Worm (Caenorhabditis elegans) whole organism, L2 larva: ENCODE measurements around the gene C24A3.2.

Experiments used
- C34F6.9 ChIP-seq: fragments of 150-350 bp; optimal IDR thresholded peaks from 2 replicates; lab custom pipeline; 2014; ENCODE audit warnings: missing biosample characterization, missing genetic modification characterization
- F13H6.1 ChIP-seq: sonication (generic microtip); optimal IDR thresholded peaks from 2 replicates; lab custom pipeline; 2016; ENCODE audit warnings: missing genetic modification characterization, missing compliant biosample characterization
- R02D3.7 ChIP-seq: fragments of 150-350 bp; optimal IDR thresholded peaks from 2 replicates; lab custom pipeline; 2014; ENCODE audit warnings: missing biosample characterization, missing genetic modification characterization
- Y55F3AM.14 ChIP-seq: fragments of 200-800 bp; sonication (Bioruptor generic); optimal IDR thresholded peaks from 2 replicates; lab custom pipeline; 2018; ENCODE audit warnings: mild to moderate bottlenecking, missing genetic modification characterization, missing compliant biosample characterization
- ZK546.5 ChIP-seq: sonication (generic microtip); optimal IDR thresholded peaks from 2 replicates; lab custom pipeline; 2017; ENCODE audit warnings: missing biosample characterization, missing genetic modification characterization
- alr-1 ChIP-seq: fragments of 150-350 bp; optimal IDR thresholded peaks from 2 replicates; lab custom pipeline; 2014; ENCODE audit warnings: missing biosample characterization, missing genetic modification characterization
- aly-2 ChIP-seq: fragments of 150-350 bp; optimal IDR thresholded peaks from 2 replicates; lab custom pipeline; 2014; ENCODE audit warnings: missing biosample characterization, missing genetic modification characterization
- ama-1 ChIP-seq: fragments of 150-350 bp; optimal IDR thresholded peaks from 2 replicates; lab custom pipeline; 2018; ENCODE audit warnings: inconsistent platforms
- blmp-1 ChIP-seq: sonication (generic microtip); optimal IDR thresholded peaks from 2 replicates; lab custom pipeline; 2017; ENCODE audit warnings: missing genetic modification characterization, mild to moderate bottlenecking, missing compliant biosample characterization, antibody characterized with exemption, moderate library complexity; ENCODE audit not compliant: insufficient read depth
- ceh-16 ChIP-seq: fragments of 150-350 bp; optimal IDR thresholded peaks from 2 replicates; lab custom pipeline; 2014; ENCODE audit warnings: missing biosample characterization, missing genetic modification characterization
- ceh-82 ChIP-seq: fragments of 150-350 bp; optimal IDR thresholded peaks from 2 replicates; lab custom pipeline; 2014; ENCODE audit warnings: missing biosample characterization, missing genetic modification characterization
- crh-2 ChIP-seq: sonication (generic microtip); optimal IDR thresholded peaks from 2 replicates; lab custom pipeline; 2017; ENCODE audit warnings: missing biosample characterization, missing genetic modification characterization
- egl-27 ChIP-seq: sonication (generic microtip); optimal IDR thresholded peaks from 3 replicates; lab custom pipeline; 2017; ENCODE audit warnings: missing biosample characterization, missing genetic modification reagents, missing genetic modification characterization
- elt-1 ChIP-seq: fragments of 150-350 bp; optimal IDR thresholded peaks from 2 replicates; lab custom pipeline; 2014; ENCODE audit warnings: missing biosample characterization, missing genetic modification characterization
- elt-3 ChIP-seq: sonication (generic microtip); optimal IDR thresholded peaks from 2 replicates; lab custom pipeline; 2017; ENCODE audit warnings: missing biosample characterization, missing genetic modification characterization
- fos-1 ChIP-seq: fragments of 150-350 bp; optimal IDR thresholded peaks from 2 replicates; lab custom pipeline; 2014; ENCODE audit warnings: missing biosample characterization, missing genetic modification characterization
- gmeb-1 ChIP-seq: fragments of 150-350 bp; optimal IDR thresholded peaks from 2 replicates; lab custom pipeline; 2014; ENCODE audit warnings: missing biosample characterization, missing genetic modification characterization
- lin-11 ChIP-seq: fragments of 150-350 bp; sonication (generic microtip); optimal IDR thresholded peaks from 2 replicates; lab custom pipeline; 2014; ENCODE audit warnings: missing biosample characterization, missing genetic modification characterization, inconsistent platforms, mixed read lengths
- lin-13 ChIP-seq: fragments of 150-350 bp; optimal IDR thresholded peaks from 2 replicates; lab custom pipeline; 2014; ENCODE audit warnings: missing biosample characterization, missing genetic modification reagents, missing genetic modification characterization
- lin-39 ChIP-seq: fragments of 150-350 bp; optimal IDR thresholded peaks from 2 replicates; lab custom pipeline; 2014; ENCODE audit warnings: missing biosample characterization, missing genetic modification reagents, missing genetic modification characterization
- lsy-2 ChIP-seq, 2 experiments: fragments of 150-350 bp in 1 of 2; sonication (generic microtip) in 1 of 2; optimal IDR thresholded peaks; 2 replicates each; lab custom pipeline; 2014 to 2017; ENCODE audit warnings: missing biosample characterization in 2 of 2, missing genetic modification characterization in 2 of 2
- mbf-1 ChIP-seq: sonication (generic microtip); optimal IDR thresholded peaks from 2 replicates; lab custom pipeline; 2017; ENCODE audit warnings: missing biosample characterization, missing genetic modification characterization
- mdl-1 ChIP-seq, 2 experiments: fragments of 150-350 bp in 1 of 2; sonication (generic microtip) in 1 of 2; optimal IDR thresholded peaks; 2 replicates each; lab custom pipeline; 2017; ENCODE audit warnings: missing biosample characterization in 2 of 2, missing genetic modification characterization in 2 of 2
- nhr-10 ChIP-seq: sonication (generic microtip); optimal IDR thresholded peaks from 2 replicates; lab custom pipeline; 2017; ENCODE audit warnings: missing biosample characterization, missing genetic modification characterization
- nhr-11 ChIP-seq: fragments of 150-350 bp; optimal IDR thresholded peaks from 2 replicates; lab custom pipeline; 2014; ENCODE audit warnings: missing biosample characterization, missing genetic modification characterization
- nhr-12 ChIP-seq: fragments of 150-350 bp; optimal IDR thresholded peaks from 2 replicates; lab custom pipeline; 2014; ENCODE audit warnings: missing biosample characterization, missing genetic modification characterization
- nhr-129 ChIP-seq: fragments of 150-350 bp; optimal IDR thresholded peaks from 2 replicates; lab custom pipeline; 2014; ENCODE audit warnings: missing biosample characterization, missing genetic modification characterization
- nhr-21 ChIP-seq: fragments of 150-350 bp; optimal IDR thresholded peaks from 2 replicates; lab custom pipeline; 2014; ENCODE audit warnings: missing biosample characterization, missing genetic modification characterization
- nhr-23 ChIP-seq: fragments of 150-350 bp; optimal IDR thresholded peaks from 2 replicates; lab custom pipeline; 2014; ENCODE audit warnings: missing biosample characterization, missing genetic modification reagents, missing genetic modification characterization
- nhr-237 ChIP-seq: fragments of 150-350 bp; optimal IDR thresholded peaks from 2 replicates; lab custom pipeline; 2014; ENCODE audit warnings: missing biosample characterization, missing genetic modification characterization
- nhr-25 ChIP-seq: fragments of 150-350 bp; sonication (generic microtip); optimal IDR thresholded peaks from 3 replicates; lab custom pipeline; 2014; ENCODE audit warnings: missing biosample characterization, missing genetic modification characterization
- nhr-6 ChIP-seq: fragments of 150-350 bp; optimal IDR thresholded peaks from 2 replicates; lab custom pipeline; 2014; ENCODE audit warnings: missing biosample characterization, missing genetic modification characterization
- nhr-77 ChIP-seq: fragments of 150-350 bp; optimal IDR thresholded peaks from 2 replicates; lab custom pipeline; 2014; ENCODE audit warnings: missing biosample characterization, missing genetic modification characterization
- peb-1 ChIP-seq: fragments of 150-350 bp; optimal IDR thresholded peaks from 2 replicates; lab custom pipeline; 2014; ENCODE audit warnings: missing biosample characterization, missing genetic modification characterization
- sem-4 ChIP-seq: fragments of 150-350 bp; optimal IDR thresholded peaks from 2 replicates; lab custom pipeline; 2014; ENCODE audit warnings: missing biosample characterization, missing genetic modification reagents, missing genetic modification characterization
- skn-1 ChIP-seq: sonication (generic microtip); optimal IDR thresholded peaks from 2 replicates; lab custom pipeline; 2017; ENCODE audit warnings: missing biosample characterization, missing genetic modification characterization
- sma-3 ChIP-seq: sonication (generic microtip); optimal IDR thresholded peaks from 2 replicates; lab custom pipeline; 2016; ENCODE audit warnings: missing genetic modification reagents, missing genetic modification characterization, missing compliant biosample characterization
- sma-9 ChIP-seq, 2 experiments: fragments of 150-350 bp in 1 of 2; sonication (generic microtip) in 1 of 2; optimal IDR thresholded peaks; 2 replicates each; lab custom pipeline; 2014 to 2016; ENCODE audit warnings: missing genetic modification characterization in 2 of 2, mild to moderate bottlenecking in 1 of 2, missing biosample characterization in 1 of 2, missing compliant biosample characterization in 1 of 2, missing genetic modification reagents in 1 of 2, moderate library complexity in 1 of 2
- snpc-4 ChIP-seq: fragments of 150-350 bp; optimal IDR thresholded peaks from 2 replicates; lab custom pipeline; 2014; ENCODE audit warnings: missing biosample characterization, missing genetic modification characterization
- unc-39 ChIP-seq: fragments of 150-350 bp; optimal IDR thresholded peaks from 2 replicates; lab custom pipeline; 2014; ENCODE audit warnings: missing biosample characterization, missing genetic modification characterization
- unc-55 ChIP-seq: fragments of 150-350 bp; sonication (generic microtip); optimal IDR thresholded peaks from 3 replicates; lab custom pipeline; 2014; ENCODE audit warnings: missing biosample characterization, missing genetic modification reagents, missing genetic modification characterization
- unc-62 ChIP-seq: fragments of 150-350 bp; optimal IDR thresholded peaks from 2 replicates; lab custom pipeline; 2014; ENCODE audit warnings: missing biosample characterization, missing genetic modification reagents, missing genetic modification characterization
- zag-1 ChIP-seq: fragments of 150-350 bp; optimal IDR thresholded peaks from 2 replicates; lab custom pipeline; 2014; ENCODE audit warnings: missing biosample characterization, missing genetic modification characterization
- ztf-1 ChIP-seq: fragments of 200-800 bp; sonication (Bioruptor generic); conservative IDR thresholded peaks from 2 replicates; pipeline ENCODE4 v1.3.6; 2022; ENCODE audit warnings: missing genetic modification characterization, missing compliant biosample characterization
- ztf-11 ChIP-seq: sonication (generic microtip); optimal IDR thresholded peaks from 2 replicates; lab custom pipeline; 2017; ENCODE audit warnings: missing biosample characterization, missing genetic modification characterization
- ztf-4 ChIP-seq: fragments of 150-350 bp; optimal IDR thresholded peaks from 2 replicates; lab custom pipeline; 2014; ENCODE audit warnings: missing biosample characterization, missing genetic modification characterization

C24A3.2 gene

ce11 chrX:8971461-8971860 is 25.8 kb upstream of the C24A3.2 start:
- TF ChIP-seq sma-9 (GFP tag; optimal IDR thresholded peaks at IDR 0.05; lab: Kevin White, UChicago) (peak; percentile 50), sma-9 (tag; optimal IDR thresholded peaks at IDR 0.05; lab: Kevin White, UChicago) (no peak), lin-13 (peak; percentile 32), nhr-6 (tag; lab: Kevin White, UChicago) (no peak), gmeb-1 (tag; lab: Kevin White, UChicago) (peak; percentile 50), ztf-1 (no peak), nhr-11 (tag; lab: Kevin White, UChicago) (no peak), mbf-1 (tag; lab: Kevin White, UChicago) (no peak), sma-3 (peak; percentile 44), nhr-21 (tag; lab: Kevin White, UChicago) (peak; percentile 25), F13H6.1 (peak; percentile 25), lin-11 (tag; lab: Kevin White, UChicago) (no peak), ZK546.5 (tag; lab: Kevin White, UChicago) (no peak), elt-3 (tag; lab: Kevin White, UChicago) (no peak), unc-55 (peak; percentile 21), egl-27 (tag; lab: Kevin White, UChicago) (no peak), nhr-129 (tag; lab: Kevin White, UChicago) (peak; percentile 63), fos-1 (tag; lab: Kevin White, UChicago) (peak; percentile 61), lsy-2 (tag; optimal IDR thresholded peaks at IDR 0.05; lab: Kevin White, UChicago) (peak; percentile 19 to 36)

- TF ChIP-seq elt-3 (tag; lab: Kevin White, UChicago): no peak
- no peak for TF ChIP-seq gmeb-1 (tag; lab: Kevin White, UChicago)
- TF ChIP-seq elt-1 (tag; lab: Kevin White, UChicago): no peak
- no peak for TF ChIP-seq peb-1
- no peak for TF ChIP-seq ceh-82 (tag; lab: Kevin White, UChicago)
Observed at ce11 chrX:8980676-8981075, 16.6 kb upstream of the C24A3.2 start, which contains the start of gene nmur-1. TSS of gene nmur-1 (plus strand) at chrX:8980976.

- no peak for TF ChIP-seq ZK546.5 (tag; lab: Kevin White, UChicago)
- no peak for TF ChIP-seq skn-1 (tag; lab: Kevin White, UChicago)
- no peak for TF ChIP-seq ama-1
- no peak for TF ChIP-seq nhr-6 (tag; lab: Kevin White, UChicago)
- TF ChIP-seq nhr-129 (tag; lab: Kevin White, UChicago): peak; percentile 50
- no peak for TF ChIP-seq sem-4 (tag; lab: Kevin White, UChicago)
- TF ChIP-seq lsy-2 (tag; optimal IDR thresholded peaks at IDR 0.05; lab: Kevin White, UChicago): peak in 1 of 2 experiments; percentile 24
- no peak for TF ChIP-seq unc-62
- TF ChIP-seq ztf-11 (tag; lab: Kevin White, UChicago): no peak
- TF ChIP-seq zag-1: no peak
- no peak for TF ChIP-seq nhr-237 (tag; lab: Kevin White, UChicago)
- TF ChIP-seq nhr-23 (tag; lab: Kevin White, UChicago): no peak
- TF ChIP-seq unc-39 (tag; lab: Kevin White, UChicago): no peak
- no peak for TF ChIP-seq nhr-10 (tag; lab: Kevin White, UChicago)
- TF ChIP-seq Y55F3AM.14 (GFP tag; lab: Kevin White, UChicago): peak; percentile 20
- no peak for TF ChIP-seq ceh-82 (tag; lab: Kevin White, UChicago)
- no peak for TF ChIP-seq ztf-4
- no peak for TF ChIP-seq ceh-16 (tag; lab: Kevin White, UChicago)
- TF ChIP-seq snpc-4: no peak
- no peak for TF ChIP-seq gmeb-1 (tag; lab: Kevin White, UChicago)
- TF ChIP-seq ztf-1: no peak
- TF ChIP-seq R02D3.7 (tag; lab: Kevin White, UChicago): no peak
- peak; percentile 63 for TF ChIP-seq F13H6.1
- no peak for TF ChIP-seq crh-2
- no peak for TF ChIP-seq unc-55
- no peak for TF ChIP-seq lin-39 (tag; lab: Kevin White, UChicago)
- no peak for TF ChIP-seq sma-3
- no peak for TF ChIP-seq lin-13
- TF ChIP-seq peb-1: no peak
- no peak for TF ChIP-seq nhr-12 (tag; lab: Kevin White, UChicago)
- TF ChIP-seq nhr-11 (tag; lab: Kevin White, UChicago): no peak
- no peak for TF ChIP-seq nhr-25 (tag; lab: Kevin White, UChicago)
- no peak for TF ChIP-seq alr-1
- no peak for TF ChIP-seq lin-11 (tag; lab: Kevin White, UChicago)
- TF ChIP-seq nhr-77 (tag; lab: Kevin White, UChicago): no peak
- no peak for TF ChIP-seq blmp-1
- peak; percentile 4 for TF ChIP-seq C34F6.9
- no peak for TF ChIP-seq mbf-1 (tag; lab: Kevin White, UChicago)
- TF ChIP-seq elt-3 (tag; lab: Kevin White, UChicago): no peak
- no peak for TF ChIP-seq aly-2
- no peak for TF ChIP-seq sma-9 (GFP tag; optimal IDR thresholded peaks at IDR 0.05; lab: Kevin White, UChicago)
- TF ChIP-seq sma-9 (tag; optimal IDR thresholded peaks at IDR 0.05; lab: Kevin White, UChicago): no peak
- TF ChIP-seq mdl-1 (tag; optimal IDR thresholded peaks at IDR 0.05; lab: Kevin White, UChicago): no peak
Observed at ce11 chrX:8986452-8986851, 10.8 kb upstream of the C24A3.2 start.
